Worm (Caenorhabditis elegans) whole organism, L1 larva: Measurements from ENCODE around the gene Y110A2AL.5.
"Not testable (repeated sequence)": the region's sequence is repeated elsewhere in the genome, so short reads cannot be mapped to it uniquely, and the experiment has no call there.

Experiments used
- C34B4.2 ChIP-seq: sonication (generic microtip); optimal IDR thresholded peaks from 2 replicates; lab custom pipeline; 2017; ENCODE audit warnings: mild to moderate bottlenecking, missing genetic modification characterization, missing compliant biosample characterization
- F16B12.6 ChIP-seq: fragments of 150-350 bp; optimal IDR thresholded peaks from 2 replicates; lab custom pipeline; 2014; ENCODE audit warnings: missing biosample characterization, missing genetic modification characterization
- aha-1 ChIP-seq: fragments of 150-350 bp; optimal IDR thresholded peaks from 2 replicates; lab custom pipeline; 2014; ENCODE audit warnings: missing biosample characterization, missing genetic modification characterization
- aly-2 ChIP-seq: fragments of 150-350 bp; optimal IDR thresholded peaks from 2 replicates; lab custom pipeline; 2014; ENCODE audit warnings: missing biosample characterization, missing genetic modification characterization
- ama-1 ChIP-seq: fragments of 150-350 bp; optimal IDR thresholded peaks from 2 replicates; lab custom pipeline; 2014
- ceh-63 ChIP-seq: fragments of 200-800 bp; sonication (Bioruptor generic); optimal IDR thresholded peaks from 2 replicates; lab custom pipeline; 2018; ENCODE audit warnings: mild to moderate bottlenecking, missing genetic modification characterization, missing compliant biosample characterization
- ceh-8 ChIP-seq: fragments of 200-800 bp; sonication (Bioruptor generic); optimal IDR thresholded peaks from 2 replicates; lab custom pipeline; 2018; ENCODE audit warnings: mild to moderate bottlenecking, missing genetic modification characterization, moderate library complexity, missing compliant biosample characterization
- ceh-82 ChIP-seq, 3 experiments: fragments of 150-350 bp in 1 of 3; sonication (generic microtip) in 2 of 3; optimal IDR thresholded peaks; 2 replicates each; lab custom pipeline; 2014 to 2017; ENCODE audit warnings: missing biosample characterization in 3 of 3, missing genetic modification characterization in 3 of 3
- dpl-1 ChIP-seq, 3 experiments: fragments of 150-350 bp in 2 of 3; sonication (generic microtip) in 1 of 3; optimal IDR thresholded peaks; 2 replicates each; lab custom pipeline; 2014 to 2017; ENCODE audit warnings: missing biosample characterization in 3 of 3, missing genetic modification characterization in 3 of 3, missing genetic modification reagents in 3 of 3
- efl-1 ChIP-seq, 4 experiments: fragments of 150-350 bp; optimal IDR thresholded peaks in 3 of 4; peaks in 1 of 4; 1 replicate in 1 of 4; 2 replicates in 3 of 4; lab custom pipeline; 2014; ENCODE audit warnings: missing biosample characterization in 2 of 4, missing genetic modification characterization in 2 of 4, missing genetic modification reagents in 2 of 4
- efl-3 ChIP-seq: fragments of 200-800 bp; sonication (Bioruptor generic); optimal IDR thresholded peaks from 2 replicates; lab custom pipeline; 2018; ENCODE audit warnings: mild to moderate bottlenecking, missing genetic modification characterization, missing compliant biosample characterization
- elt-2 ChIP-seq: sonication (generic microtip); optimal IDR thresholded peaks from 2 replicates; lab custom pipeline; 2016; ENCODE audit warnings: missing genetic modification characterization, mild to moderate bottlenecking, inconsistent platforms, missing compliant biosample characterization, missing genetic modification reagents
- ets-5 ChIP-seq: fragments of 200-800 bp; sonication (Bioruptor generic); IDR thresholded peaks from 2 replicates; pipeline ENCODE4 v1.3.6; 2022; ENCODE audit warnings: missing genetic modification characterization, missing compliant biosample characterization
- fkh-10 ChIP-seq: sonication (generic microtip); optimal IDR thresholded peaks from 2 replicates; lab custom pipeline; 2017; ENCODE audit warnings: missing biosample characterization, missing genetic modification reagents, missing genetic modification characterization
- fkh-4 ChIP-seq: sonication (generic microtip); optimal IDR thresholded peaks from 2 replicates; lab custom pipeline; 2016; ENCODE audit warnings: missing compliant biosample characterization, missing genetic modification characterization, borderline replicate concordance
- fos-1 ChIP-seq: fragments of 150-350 bp; optimal IDR thresholded peaks from 2 replicates; lab custom pipeline; 2014; ENCODE audit warnings: missing biosample characterization, missing genetic modification characterization
- grh-1 ChIP-seq: fragments of 200-800 bp; sonication (Bioruptor generic); IDR thresholded peaks from 2 replicates; pipeline ENCODE4 v1.3.6; 2022; ENCODE audit warnings: missing genetic modification reagents, missing genetic modification characterization, missing compliant biosample characterization
- irx-1 ChIP-seq: sonication (generic microtip); optimal IDR thresholded peaks from 2 replicates; lab custom pipeline; 2016; ENCODE audit warnings: missing genetic modification characterization, missing compliant biosample characterization
- jun-1 ChIP-seq: fragments of 150-350 bp; optimal IDR thresholded peaks from 2 replicates; lab custom pipeline; 2014; ENCODE audit warnings: missing biosample characterization, missing genetic modification reagents, missing genetic modification characterization
- lin-15B ChIP-seq: fragments of 150-350 bp; sonication (generic microtip); optimal IDR thresholded peaks from 3 replicates; lab custom pipeline; 2014; ENCODE audit warnings: missing biosample characterization, missing genetic modification characterization
- lir-3 ChIP-seq: sonication (generic microtip); optimal IDR thresholded peaks from 2 replicates; lab custom pipeline; 2016; ENCODE audit warnings: mild to moderate bottlenecking, missing genetic modification characterization, moderate library complexity, missing compliant biosample characterization; ENCODE audit not compliant: poor library complexity
- lsy-2 ChIP-seq, 2 experiments: fragments of 150-350 bp; optimal IDR thresholded peaks; 2 replicates each; lab custom pipeline; 2014; ENCODE audit warnings: missing biosample characterization in 2 of 2, missing genetic modification characterization in 2 of 2
- mab-9 ChIP-seq: fragments of 200-800 bp; sonication (Bioruptor generic); IDR thresholded peaks from 2 replicates; pipeline ENCODE4 v1.3.6; 2022; ENCODE audit warnings: missing genetic modification reagents, missing genetic modification characterization, missing compliant biosample characterization
- mdl-1 ChIP-seq, 2 experiments: fragments of 150-350 bp; optimal IDR thresholded peaks; 2 replicates each; lab custom pipeline; 2014 to 2017; ENCODE audit warnings: missing biosample characterization in 2 of 2, missing genetic modification characterization in 2 of 2, inconsistent platforms in 1 of 2
- mep-1 ChIP-seq: fragments of 150-350 bp; optimal IDR thresholded peaks from 2 replicates; lab custom pipeline; 2014; ENCODE audit warnings: missing biosample characterization, missing genetic modification characterization
- nhr-12 ChIP-seq: sonication (generic microtip); optimal IDR thresholded peaks from 2 replicates; lab custom pipeline; 2017; ENCODE audit warnings: missing biosample characterization, missing genetic modification characterization
- nhr-28 ChIP-seq: fragments of 150-350 bp; optimal IDR thresholded peaks from 2 replicates; lab custom pipeline; 2014; ENCODE audit warnings: missing biosample characterization, missing genetic modification characterization
- nhr-47 ChIP-seq: sonication (generic microtip); optimal IDR thresholded peaks from 2 replicates; lab custom pipeline; 2016; ENCODE audit warnings: mild to moderate bottlenecking, missing genetic modification characterization, moderate library complexity, missing compliant biosample characterization
- nhr-71 ChIP-seq: sonication (generic microtip); optimal IDR thresholded peaks from 2 replicates; lab custom pipeline; 2016; ENCODE audit warnings: mild to moderate bottlenecking, missing genetic modification characterization, moderate library complexity, missing compliant biosample characterization
- nhr-76 ChIP-seq: sonication (generic microtip); optimal IDR thresholded peaks from 2 replicates; lab custom pipeline; 2017; ENCODE audit warnings: missing biosample characterization, missing genetic modification characterization
- nhr-84 ChIP-seq: sonication (generic microtip); optimal IDR thresholded peaks from 2 replicates; lab custom pipeline; 2017; ENCODE audit warnings: missing biosample characterization, missing genetic modification characterization
- nhr-90 ChIP-seq: sonication (generic microtip); optimal IDR thresholded peaks from 2 replicates; lab custom pipeline; 2016; ENCODE audit warnings: mild to moderate bottlenecking, missing genetic modification characterization, missing compliant biosample characterization; ENCODE audit not compliant: poor library complexity
- pqm-1 ChIP-seq: sonication (generic microtip); optimal IDR thresholded peaks from 3 replicates; lab custom pipeline; 2017; ENCODE audit warnings: missing biosample characterization, missing genetic modification characterization
- rnt-1 ChIP-seq: sonication (generic microtip); optimal IDR thresholded peaks from 2 replicates; lab custom pipeline; 2016; ENCODE audit warnings: mild to moderate bottlenecking, missing genetic modification characterization, moderate library complexity, missing compliant biosample characterization
- skn-1 ChIP-seq: fragments of 150-350 bp; optimal IDR thresholded peaks from 2 replicates; lab custom pipeline; 2014; ENCODE audit warnings: missing biosample characterization, missing genetic modification characterization
- snpc-4 ChIP-seq: fragments of 150-350 bp; optimal IDR thresholded peaks from 2 replicates; lab custom pipeline; 2014; ENCODE audit warnings: missing biosample characterization, missing genetic modification characterization
- snu-23 ChIP-seq: sonication (generic microtip); optimal IDR thresholded peaks from 2 replicates; lab custom pipeline; 2016; ENCODE audit warnings: missing genetic modification characterization, missing compliant biosample characterization
- sup-37 ChIP-seq: fragments of 200-800 bp; sonication (Bioruptor generic); optimal IDR thresholded peaks from 2 replicates; lab custom pipeline; 2018; ENCODE audit warnings: mild to moderate bottlenecking, missing genetic modification characterization, missing compliant biosample characterization
- swsn-7 ChIP-seq: sonication (generic microtip); optimal IDR thresholded peaks from 2 replicates; lab custom pipeline; 2016; ENCODE audit warnings: missing genetic modification characterization, missing compliant biosample characterization
- tlp-1 ChIP-seq: fragments of 150-350 bp; optimal IDR thresholded peaks from 2 replicates; lab custom pipeline; 2014; ENCODE audit warnings: missing biosample characterization, missing genetic modification characterization
- unc-130 ChIP-seq: fragments of 150-350 bp; optimal IDR thresholded peaks from 2 replicates; lab custom pipeline; 2017; ENCODE audit warnings: missing biosample characterization, missing genetic modification characterization, inconsistent platforms
- unc-30 ChIP-seq: sonication (generic microtip); optimal IDR thresholded peaks from 2 replicates; lab custom pipeline; 2017; ENCODE audit warnings: missing biosample characterization, missing genetic modification characterization
- unc-62 ChIP-seq: fragments of 150-350 bp; optimal IDR thresholded peaks from 2 replicates; lab custom pipeline; 2014; ENCODE audit warnings: missing biosample characterization, missing genetic modification reagents, missing genetic modification characterization
- unc-86 ChIP-seq: sonication (generic microtip); optimal IDR thresholded peaks from 2 replicates; lab custom pipeline; 2016; ENCODE audit warnings: missing genetic modification characterization, missing compliant biosample characterization
- zip-4 ChIP-seq: fragments of 200-800 bp; sonication (Bioruptor generic); optimal IDR thresholded peaks from 2 replicates; lab custom pipeline; 2018; ENCODE audit warnings: mild to moderate bottlenecking, missing genetic modification characterization, moderate library complexity, missing compliant biosample characterization

The Y110A2AL.5 gene

ce11 chrII:2839004-2839403, 25.3 kb upstream of the Y110A2AL.5 start, which contains the start of gene Y110A2AL.4:
Gene Y110A2AL.4, plus strand, starts transcription at chrII:2839304.
- TF ChIP-seq ets-5 (GFP tag; lab: Robert Waterston, UW); efl-3 (GFP tag; lab: Kevin White, UChicago); unc-130 (tag; lab: Kevin White, UChicago): not testable (repeated sequence)

ce11 chrII:2841529-2841928, 22.8 kb upstream of the Y110A2AL.5 start, which contains the start of gene Y110A2AL.6:
Gene Y110A2AL.6, minus strand, starts transcription at chrII:2841629.
- no peak for TF ChIP-seq fkh-10 (GFP tag; lab: Kevin White, UChicago)
- no peak for TF ChIP-seq irx-1 (tag; lab: Kevin White, UChicago)

DNA sequence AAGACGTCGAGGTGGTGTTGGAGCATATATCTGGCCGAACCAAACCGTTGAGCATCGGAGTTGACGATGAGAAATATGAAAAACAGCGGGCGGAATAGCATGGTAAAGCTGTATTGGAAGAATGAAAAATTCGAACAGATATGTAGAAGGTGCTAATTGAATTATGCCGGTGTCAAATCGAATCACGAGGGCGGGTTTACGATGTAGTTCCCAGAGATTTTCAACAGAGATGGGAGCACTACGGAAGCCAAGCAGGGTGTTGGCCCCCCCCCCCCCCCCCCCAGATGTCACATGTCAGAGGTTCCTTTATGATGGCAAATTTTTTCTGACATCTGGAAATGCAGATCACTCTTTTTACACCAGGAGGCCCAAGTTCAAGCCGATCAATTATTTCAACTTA, 21.2 kb upstream of the Y110A2AL.5 start, which contains the start of gene Y110A2AL.7:
Gene Y110A2AL.7, minus strand, starts transcription at position 101 of the 400 bp plus-strand sequence.
- TF ChIP-seq unc-62 (GFP tag; lab: Kevin White, UChicago), result no peak
- TF ChIP-seq grh-1 (GFP tag; lab: Robert Waterston, UW), result no peak
- no peak for TF ChIP-seq C34B4.2 (tag; lab: Kevin White, UChicago)
- no peak for TF ChIP-seq snu-23
- no peak for TF ChIP-seq unc-30 (tag; lab: Kevin White, UChicago)
- TF ChIP-seq nhr-47 (tag; lab: Kevin White, UChicago), result no peak
- no peak for TF ChIP-seq nhr-71 (tag; lab: Kevin White, UChicago)
- no peak for TF ChIP-seq fos-1
- no peak for TF ChIP-seq tlp-1 (tag; lab: Kevin White, UChicago)
- no peak for TF ChIP-seq jun-1
- no peak for TF ChIP-seq nhr-28
- TF ChIP-seq F16B12.6 (tag; lab: Kevin White, UChicago), result no peak
- TF ChIP-seq unc-86 (tag; lab: Kevin White, UChicago), result no peak
- TF ChIP-seq swsn-7 (tag; lab: Kevin White, UChicago), result no peak

ce11 chrII:2845674-2846073, 18.7 kb upstream of the Y110A2AL.5 start:
- TF ChIP-seq dpl-1 (GFP tag; optimal IDR thresholded peaks at IDR 0.05; lab: Kevin White, UChicago), result no peak
- TF ChIP-seq elt-2, result no peak
- no peak for TF ChIP-seq nhr-90 (tag; lab: Kevin White, UChicago)
- no peak for TF ChIP-seq fkh-10 (GFP tag; lab: Kevin White, UChicago)
- TF ChIP-seq ceh-8, result no peak
- no peak for TF ChIP-seq zip-4 (GFP tag; lab: Kevin White, UChicago)
- no peak for TF ChIP-seq efl-1 (optimal IDR thresholded peaks at IDR 0.05; lab: Kevin White, UChicago)
- TF ChIP-seq efl-1 (GFP tag; optimal IDR thresholded peaks at IDR 0.05 in 1 of 2; lab: Kevin White, UChicago), result no peak
- TF ChIP-seq nhr-28, result no peak
- TF ChIP-seq ama-1, result no peak
- TF ChIP-seq nhr-76 (tag; lab: Kevin White, UChicago), result no peak
- no peak for TF ChIP-seq lir-3 (tag; lab: Kevin White, UChicago)
- TF ChIP-seq jun-1, result no peak
- TF ChIP-seq rnt-1 (tag; lab: Kevin White, UChicago), result no peak
- TF ChIP-seq mab-9 (GFP tag; lab: Robert Waterston, UW), result no peak
- no peak for TF ChIP-seq fkh-4 (tag; lab: Kevin White, UChicago)
- no peak for TF ChIP-seq aly-2 (tag; lab: Kevin White, UChicago)
- no peak for TF ChIP-seq snpc-4 (tag; lab: Kevin White, UChicago)
- TF ChIP-seq, all 84 proteins: peak for 0

ce11 chrII:2846552-2846951, 17.8 kb upstream of the Y110A2AL.5 start:
- TF ChIP-seq ama-1 (no peak), pqm-1 (tag; lab: Kevin White, UChicago) (no peak), elt-2 (no peak), ceh-82 (tag; optimal IDR thresholded peaks at IDR 0.05; lab: Kevin White, UChicago) (no peak), nhr-84 (tag; lab: Kevin White, UChicago) (no peak), lsy-2 (tag; optimal IDR thresholded peaks at IDR 0.05; lab: Kevin White, UChicago) (no peak), nhr-47 (tag; lab: Kevin White, UChicago) (no peak), aha-1 (tag; lab: Kevin White, UChicago) (no peak), unc-130 (tag; lab: Kevin White, UChicago) (no peak), ets-5 (GFP tag; lab: Robert Waterston, UW) (no peak), ceh-63 (no peak), mdl-1 (tag; optimal IDR thresholded peaks at IDR 0.05; lab: Kevin White, UChicago) (no peak), sup-37 (no peak), lin-15B (no peak), nhr-71 (tag; lab: Kevin White, UChicago) (no peak), skn-1 (tag; lab: Kevin White, UChicago) (no peak), nhr-12 (tag; lab: Kevin White, UChicago) (no peak), mep-1 (tag; lab: Kevin White, UChicago) (no peak), nhr-76 (tag; lab: Kevin White, UChicago) (no peak), snu-23 (no peak)
